Fruit fly (Drosophila melanogaster) whole organism, pupa: ENCODE measurements around the gene CG1542.
A peak's percentile ranks its signal among the peaks of the same experiment; 100 is the strongest.

Source experiments
- CG10348 ChIP-seq: fragments of 200-800 bp; sonication (Bioruptor generic); IDR thresholded peaks from 2 replicates; pipeline ENCODE4 v1.3.6; 2022; ENCODE audit warnings: missing biosample characterization, missing genetic modification characterization
- CG12605 ChIP-seq: fragments of 200-800 bp; sonication (Bioruptor generic); IDR thresholded peaks from 2 replicates; pipeline ENCODE4 v1.3.6; 2022; ENCODE audit warnings: missing biosample characterization, missing genetic modification characterization
- CG13204 ChIP-seq: fragments of 200-800 bp; sonication (Bioruptor generic); optimal IDR thresholded peaks from 2 replicates; lab custom pipeline; 2018; ENCODE audit warnings: missing biosample characterization, mild to moderate bottlenecking, missing genetic modification characterization, moderate library complexity
- CG14655 ChIP-seq: fragments of 200-800 bp; sonication (Bioruptor generic); optimal IDR thresholded peaks from 3 replicates; lab custom pipeline; 2017; ENCODE audit warnings: mild to moderate bottlenecking, missing biosample characterization, missing genetic modification reagents, missing genetic modification characterization
- CG15710 ChIP-seq: fragments of 200-800 bp; sonication (Bioruptor generic); optimal IDR thresholded peaks from 2 replicates; lab custom pipeline; 2018; ENCODE audit warnings: missing biosample characterization, mild to moderate bottlenecking, missing genetic modification characterization, moderate library complexity
- CG17806 ChIP-seq: fragments of 200-800 bp; sonication (Bioruptor generic); optimal IDR thresholded peaks from 2 replicates; lab custom pipeline; 2018; ENCODE audit warnings: missing biosample characterization, mild to moderate bottlenecking, missing genetic modification characterization, moderate library complexity
- CG32121 ChIP-seq: fragments of 200-800 bp; sonication (Bioruptor generic); IDR thresholded peaks from 2 replicates; pipeline ENCODE4 v1.3.6; 2022; ENCODE audit warnings: missing biosample characterization, missing genetic modification characterization
- CG34367 ChIP-seq: fragments of 200-800 bp; sonication (Bioruptor generic); optimal IDR thresholded peaks from 2 replicates; lab custom pipeline; 2018; ENCODE audit warnings: missing biosample characterization, mild to moderate bottlenecking, missing genetic modification characterization
- CG4496 ChIP-seq: fragments of 200-800 bp; sonication (Bioruptor generic); IDR thresholded peaks from 3 replicates; pipeline ENCODE4 v1.3.6; 2022; ENCODE audit warnings: missing biosample characterization, missing genetic modification characterization
- CG8159 ChIP-seq: fragments of 200-800 bp; sonication (Bioruptor generic); optimal IDR thresholded peaks from 3 replicates; lab custom pipeline; 2018; ENCODE audit warnings: missing biosample characterization, mild to moderate bottlenecking, missing genetic modification characterization, moderate library complexity
- CG8301 ChIP-seq: fragments of 200-800 bp; sonication (Bioruptor generic); optimal IDR thresholded peaks from 2 replicates; lab custom pipeline; 2018; ENCODE audit warnings: missing biosample characterization, mild to moderate bottlenecking, missing genetic modification characterization
- CG9948 ChIP-seq: fragments of 200-800 bp; sonication (Bioruptor generic); optimal IDR thresholded peaks from 2 replicates; lab custom pipeline; 2018; ENCODE audit warnings: missing biosample characterization, mild to moderate bottlenecking, missing genetic modification characterization, moderate library complexity
- D1 ChIP-seq: fragments of 200-800 bp; sonication (Bioruptor generic); optimal IDR thresholded peaks from 2 replicates; lab custom pipeline; 2018; ENCODE audit warnings: missing biosample characterization, mild to moderate bottlenecking, missing genetic modification characterization, moderate library complexity
- EcR ChIP-seq: fragments of 200-800 bp; sonication (Bioruptor generic); optimal IDR thresholded peaks from 3 replicates; lab custom pipeline; 2019; ENCODE audit warnings: missing biosample characterization, missing genetic modification characterization, mild to moderate bottlenecking, moderate library complexity, missing genetic modification reagents
- Ets98B ChIP-seq: fragments of 200-800 bp; sonication (Bioruptor generic); IDR thresholded peaks from 2 replicates; pipeline ENCODE4 v1.3.6; 2022; ENCODE audit warnings: missing biosample characterization, missing genetic modification characterization
- Pif1A ChIP-seq: fragments of 200-800 bp; sonication (Bioruptor generic); optimal IDR thresholded peaks from 3 replicates; lab custom pipeline; 2016; ENCODE audit warnings: missing biosample characterization, missing genetic modification characterization
- Pif1B ChIP-seq: fragments of 200-800 bp; sonication (Bioruptor generic); optimal IDR thresholded peaks from 3 replicates; lab custom pipeline; 2016; ENCODE audit warnings: missing biosample characterization, missing genetic modification characterization
- Snoo ChIP-seq: fragments of 200-800 bp; sonication (Bioruptor generic); optimal IDR thresholded peaks from 3 replicates; lab custom pipeline; 2017; ENCODE audit warnings: missing biosample characterization, mild to moderate bottlenecking, missing genetic modification characterization, inconsistent platforms
- fd96Ca ChIP-seq: fragments of 200-800 bp; sonication (Bioruptor generic); IDR thresholded peaks from 3 replicates; pipeline ENCODE4 v1.3.6; 2022; ENCODE audit warnings: missing biosample characterization, missing genetic modification characterization
- gl ChIP-seq: fragments of 200-800 bp; sonication (Bioruptor generic); optimal IDR thresholded peaks from 2 replicates; lab custom pipeline; 2018; ENCODE audit warnings: missing biosample characterization, mild to moderate bottlenecking, missing genetic modification characterization
- rn ChIP-seq: fragments of 200-800 bp; sonication (Bioruptor generic); IDR thresholded peaks from 2 replicates; pipeline ENCODE4 v1.3.6; 2022; ENCODE audit warnings: missing biosample characterization, missing genetic modification characterization

Gene CG1542

dm6 chr3R:31240023-31240422, 26.8 kb downstream of the CG1542 start:
- TF ChIP-seq CG10348 (GFP tag; lab: Robert Waterston, UW) (no peak), D1 (tag; lab: Kevin White, UChicago) (no peak), fd96Ca (GFP tag; lab: Robert Waterston, UW) (no peak), CG13204 (GFP tag; lab: Kevin White, UChicago) (no peak), Pif1A (GFP tag; lab: Kevin White, UChicago) (no peak), CG8159 (no peak), CG15710 (no peak), CG8301 (tag; lab: Kevin White, UChicago) (no peak), EcR (no peak), CG12605 (GFP tag; lab: Robert Waterston, UW) (no peak), Ets98B (GFP tag; lab: Robert Waterston, UW) (no peak), CG32121 (GFP tag; lab: Robert Waterston, UW) (no peak), CG34367 (tag; lab: Kevin White, UChicago) (no peak), CG4496 (GFP tag; lab: Robert Waterston, UW) (no peak), CG9948 (no peak), Snoo (tag; lab: Kevin White, UChicago) (no peak)
- TF ChIP-seq, all 21 proteins: peak for 0

dm6 chr3R:31241109-31241508, 27.9 kb downstream of the CG1542 start:
- TF ChIP-seq CG32121 (GFP tag; lab: Robert Waterston, UW) (no peak), CG4496 (GFP tag; lab: Robert Waterston, UW) (no peak), fd96Ca (GFP tag; lab: Robert Waterston, UW) (no peak)

- TF ChIP-seq CG8159 (no peak), CG4496 (GFP tag; lab: Robert Waterston, UW) (peak; percentile 83), CG12605 (GFP tag; lab: Robert Waterston, UW) (peak; percentile 30; the same call in 1 of the 2 replicates), Pif1A (GFP tag; lab: Kevin White, UChicago) (peak; percentile 10), rn (no peak), Ets98B (GFP tag; lab: Robert Waterston, UW) (peak; percentile 80), Snoo (tag; lab: Kevin White, UChicago) (no peak), gl (tag; lab: Kevin White, UChicago) (no peak), fd96Ca (GFP tag; lab: Robert Waterston, UW) (peak; percentile 78), CG14655 (GFP tag; lab: Kevin White, UChicago) (no peak), CG32121 (GFP tag; lab: Robert Waterston, UW) (peak; percentile 75), CG17806 (tag; lab: Kevin White, UChicago) (no peak), CG34367 (tag; lab: Kevin White, UChicago) (no peak), Pif1B (GFP tag; lab: Kevin White, UChicago) (no peak), CG9948 (no peak), CG10348 (GFP tag; lab: Robert Waterston, UW) (no peak), D1 (tag; lab: Kevin White, UChicago) (no peak), CG15710 (no peak), CG8301 (tag; lab: Kevin White, UChicago) (no peak), CG13204 (GFP tag; lab: Kevin White, UChicago) (no peak)
Measured at dm6 chr3R:31243079-31243668, 29.9 kb downstream of the CG1542 start.

dm6 chr3R:31245785-31246184, 32.5 kb downstream of the CG1542 start:
- TF ChIP-seq CG8159 (no peak), gl (tag; lab: Kevin White, UChicago) (no peak)

- peak; percentile 74 for TF ChIP-seq Snoo (tag; lab: Kevin White, UChicago)
- TF ChIP-seq CG15710: no peak
- peak; percentile 58; the same call in 2 of the 3 replicates for TF ChIP-seq CG4496 (GFP tag; lab: Robert Waterston, UW)
- TF ChIP-seq rn: no peak
- TF ChIP-seq Pif1A (GFP tag; lab: Kevin White, UChicago): peak; percentile 58
- no peak for TF ChIP-seq CG13204 (GFP tag; lab: Kevin White, UChicago)
- no peak for TF ChIP-seq EcR
- TF ChIP-seq CG12605 (GFP tag; lab: Robert Waterston, UW): no peak
- no peak for TF ChIP-seq CG9948
- TF ChIP-seq CG14655 (GFP tag; lab: Kevin White, UChicago): peak; percentile 15
- TF ChIP-seq CG32121 (GFP tag; lab: Robert Waterston, UW): peak; percentile 22; the same call in 1 of the 2 replicates
- TF ChIP-seq CG8301 (tag; lab: Kevin White, UChicago): peak; percentile 52
- no peak for TF ChIP-seq CG17806 (tag; lab: Kevin White, UChicago)
- peak; percentile 60 for TF ChIP-seq Pif1B (GFP tag; lab: Kevin White, UChicago)
- no peak for TF ChIP-seq CG34367 (tag; lab: Kevin White, UChicago)
- no peak for TF ChIP-seq CG10348 (GFP tag; lab: Robert Waterston, UW)
- TF ChIP-seq Ets98B (GFP tag; lab: Robert Waterston, UW): peak; percentile 40; the same call in 1 of the 2 replicates
- no peak for TF ChIP-seq CG8159
- TF ChIP-seq D1 (tag; lab: Kevin White, UChicago): no peak
- no peak for TF ChIP-seq gl (tag; lab: Kevin White, UChicago)
- peak; percentile 65; the same call in 2 of the 3 replicates for TF ChIP-seq fd96Ca (GFP tag; lab: Robert Waterston, UW)
Measured at dm6 chr3R:31247281-31247995, 34.2 kb downstream of the CG1542 start.
